Fruit fly (Drosophila melanogaster): ENCODE measurements around the gene Pxt.

The Pxt gene

dm6 chr3R:17716858-17717596 is 2.2 kb upstream of the Pxt start (continued):
- TF ChIP-seq row (GFP tag; IDR thresholded peaks at IDR 0.05) (no peak), CG5180 (GFP tag; optimal IDR thresholded peaks at IDR 0.05) (peak; percentile 83)

DNA sequence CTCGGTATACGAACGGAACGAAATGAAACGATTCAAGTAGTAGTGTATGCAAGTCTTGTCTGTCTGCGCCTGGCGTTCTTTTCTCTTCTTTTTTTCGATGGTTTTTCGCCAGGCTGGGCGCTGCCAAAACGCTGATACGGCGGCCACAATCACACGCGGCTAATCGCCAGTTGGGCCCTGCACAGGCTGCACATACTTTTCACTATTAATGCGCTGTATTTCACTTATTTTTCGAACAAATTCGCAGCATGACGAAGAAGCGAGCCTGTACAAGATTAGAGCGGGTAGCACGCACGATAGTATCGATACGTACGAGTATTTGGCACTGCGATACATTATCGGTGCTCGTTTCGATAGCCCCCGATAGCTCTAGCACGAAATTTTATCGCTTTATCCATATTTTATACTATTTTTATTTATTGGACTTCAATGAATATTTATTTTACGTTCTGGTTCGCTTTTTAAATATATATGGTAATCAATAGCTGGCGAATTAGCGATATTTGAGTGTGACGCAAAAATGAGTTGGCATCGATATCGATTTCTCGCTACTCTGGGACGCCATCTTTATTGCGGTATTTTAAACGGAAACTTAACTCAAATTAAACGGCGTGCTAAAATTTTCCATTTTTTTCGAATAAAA is 1.1 kb upstream of the Pxt start, which contains the start of gene osa:
Gene osa, minus strand, starts transcription at position 300 of the 643 bp plus-strand sequence.
- TF ChIP-seq CG32772 (GFP tag; IDR thresholded peaks at IDR 0.05) (no peak), hkb (optimal IDR thresholded peaks at IDR 0.05) (no peak), hkb (GFP tag; IDR thresholded peaks at IDR 0.05) (no peak), nau (GFP tag; optimal IDR thresholded peaks at IDR 0.05) (no peak), CkIIα-i1 (GFP tag; IDR thresholded peaks at IDR 0.05) (no peak), fd64A (GFP tag; optimal IDR thresholded peaks at IDR 0.05) (no peak), Pdp1 (GFP tag; optimal IDR thresholded peaks at IDR 0.05) (peak in 1 of 2 experiments; percentile 2), Rfx (GFP tag; IDR thresholded peaks at IDR 0.05) (no peak), HHEX (GFP tag; optimal IDR thresholded peaks at IDR 0.05) (no peak), pros (GFP tag; optimal IDR thresholded peaks at IDR 0.05) (no peak), Stat92E (GFP tag; optimal IDR thresholded peaks at IDR 0.05) (peak in 1 of 3 experiments; percentile 32), ssp (GFP tag; IDR thresholded peaks at IDR 0.05) (no peak), CG12391 (tag; optimal IDR thresholded peaks at IDR 0.05) (peak; percentile 10), Camta (GFP tag; optimal IDR thresholded peaks at IDR 0.05) (peak; percentile 2), Hmx (GFP tag; optimal IDR thresholded peaks at IDR 0.05) (no peak), CG8478 (optimal IDR thresholded peaks at IDR 0.05) (no peak), B-H1 (GFP tag; IDR thresholded peaks at IDR 0.05) (no peak), Hr78 (GFP tag; optimal IDR thresholded peaks at IDR 0.05) (no peak), jigr1 (GFP tag; IDR thresholded peaks at IDR 0.05) (no peak), Meics (GFP tag; optimal IDR thresholded peaks at IDR 0.05) (peak; percentile 10), oc (tag; optimal IDR thresholded peaks at IDR 0.05) (peak; percentile 7), CG7745 (tag; optimal IDR thresholded peaks at IDR 0.05) (no peak), CG4707 (GFP tag; optimal IDR thresholded peaks at IDR 0.05) (no peak), CG12219 (GFP tag; optimal IDR thresholded peaks at IDR 0.05) (peak; percentile 0), cg (GFP tag; optimal IDR thresholded peaks at IDR 0.05) (peak; percentile 5), Hmr (GFP tag; optimal IDR thresholded peaks at IDR 0.05) (peak; percentile 16), ind (GFP tag; optimal IDR thresholded peaks at IDR 0.05) (no peak), sug (tag; optimal IDR thresholded peaks at IDR 0.05) (peak; percentile 29), Hand (GFP tag; optimal IDR thresholded peaks at IDR 0.05) (no peak), lbe (GFP tag; optimal IDR thresholded peaks at IDR 0.05) (peak; percentile 54), her (GFP tag; optimal IDR thresholded peaks at IDR 0.05) (peak; percentile 98), Lhr (GFP tag; optimal IDR thresholded peaks at IDR 0.05) (peak; percentile 39), CG8359 (GFP tag; optimal IDR thresholded peaks at IDR 0.05; ENCODE audit: borderline replicate concordance) (no peak), pzg (GFP tag; optimal IDR thresholded peaks at IDR 0.05) (peak; percentile 83), CG17568 (GFP tag; optimal IDR thresholded peaks at IDR 0.05) (no peak), Dad (GFP tag; optimal IDR thresholded peaks at IDR 0.05) (peak; percentile 8), gro (GFP tag; optimal IDR thresholded peaks at IDR 0.05) (peak; percentile 42), Deaf1 (tag; optimal IDR thresholded peaks at IDR 0.05) (peak; percentile 82), CG30403 (GFP tag; optimal IDR thresholded peaks at IDR 0.05) (no peak), CG11696 (GFP tag; IDR thresholded peaks at IDR 0.05) (no peak), CG1603 (tag; optimal IDR thresholded peaks at IDR 0.05) (peak; percentile 32), da (GFP tag; optimal IDR thresholded peaks at IDR 0.05) (no peak), CG8944 (GFP tag; optimal IDR thresholded peaks at IDR 0.05) (no peak), CG8290 (GFP tag; optimal IDR thresholded peaks at IDR 0.05) (peak; percentile 51), CG8290 (tag; optimal IDR thresholded peaks at IDR 0.05) (no peak)

Measured in whole organism, embryonic.